Worm (Caenorhabditis elegans) whole organism, L4 larva: Measurements from ENCODE around the gene F01D5.8.

ENCODE experiments used
- aha-1 ChIP-seq: fragments of 150-350 bp; peaks from one replicate; lab custom pipeline; 2014; ENCODE audit warnings: missing biosample characterization, missing genetic modification characterization
- ama-1 ChIP-seq: fragments of 150-350 bp; optimal IDR thresholded peaks from 2 replicates; lab custom pipeline; 2014; ENCODE audit warnings: inconsistent platforms, mixed read lengths
- fos-1 ChIP-seq: fragments of 150-350 bp; optimal IDR thresholded peaks from 2 replicates; lab custom pipeline; 2014; ENCODE audit warnings: missing biosample characterization, missing genetic modification characterization
- lin-1 ChIP-seq: fragments of 200-800 bp; sonication (Bioruptor generic); IDR thresholded peaks from 2 replicates; pipeline ENCODE4 v1.3.6; 2022; ENCODE audit warnings: missing genetic modification reagents, missing genetic modification characterization, missing compliant biosample characterization
- lin-38 ChIP-seq: fragments of 200-800 bp; sonication (Bioruptor generic); IDR thresholded peaks from 2 replicates; pipeline ENCODE4 v1.3.6; 2022; ENCODE audit warnings: missing genetic modification reagents, missing genetic modification characterization, missing compliant biosample characterization
- nhr-28 ChIP-seq: fragments of 150-350 bp; optimal IDR thresholded peaks from 2 replicates; lab custom pipeline; 2014; ENCODE audit warnings: missing biosample characterization, missing genetic modification characterization
- nhr-77 ChIP-seq: fragments of 150-350 bp; optimal IDR thresholded peaks from 2 replicates; lab custom pipeline; 2014; ENCODE audit warnings: missing biosample characterization, missing genetic modification characterization
- pqm-1 ChIP-seq: sonication (generic microtip); optimal IDR thresholded peaks from 2 replicates; lab custom pipeline; 2017; ENCODE audit warnings: missing biosample characterization, missing genetic modification characterization
- snpc-4 ChIP-seq: fragments of 150-350 bp; optimal IDR thresholded peaks from 2 replicates; lab custom pipeline; 2014; ENCODE audit warnings: missing biosample characterization, missing genetic modification characterization
- unc-130 ChIP-seq: sonication (generic microtip); optimal IDR thresholded peaks from 2 replicates; lab custom pipeline; 2016; ENCODE audit warnings: missing genetic modification reagents, missing genetic modification characterization, missing compliant biosample characterization
- unc-62 ChIP-seq, 3 experiments: fragments of 150-350 bp in 1 of 3; sonication (generic microtip); optimal IDR thresholded peaks in 2 of 3; peaks in 1 of 3; 1 replicate in 1 of 3; 2 replicates in 2 of 3; lab custom pipeline; 2014 to 2017; ENCODE audit warnings: missing biosample characterization in 3 of 3, missing genetic modification characterization in 3 of 3, missing genetic modification reagents in 3 of 3, missing genotype in 1 of 3
- zfp-3 ChIP-seq: fragments of 200-800 bp; sonication (Bioruptor generic); conservative IDR thresholded peaks from 2 replicates; pipeline ENCODE4 v1.3.6; 2022; ENCODE audit warnings: missing genetic modification reagents, missing genetic modification characterization, missing compliant biosample characterization

- TF ChIP-seq unc-62 (GFP tag; optimal IDR thresholded peaks at IDR 0.05 in 1 of 2; lab: Kevin White, UChicago) (no peak), unc-62 (tag; optimal IDR thresholded peaks at IDR 0.05; lab: Kevin White, UChicago) (no peak), aha-1 (tag; lab: Kevin White, UChicago) (no peak), unc-130 (GFP tag; lab: Kevin White, UChicago) (no peak), snpc-4 (tag; lab: Kevin White, UChicago) (no peak), ama-1 (no peak), zfp-3 (GFP tag; lab: Robert Waterston, UW) (no peak), nhr-77 (no peak), fos-1 (no peak), lin-38 (no peak), pqm-1 (tag; lab: Kevin White, UChicago) (no peak), lin-1 (no peak), nhr-28 (tag; lab: Kevin White, UChicago) (no peak)
These were observed 36.4 kb upstream of the F01D5.8 start for ce11 chrII:13974136-13974535.
